Fruit fly (Drosophila melanogaster) whole organism, embryonic: Measurements from ENCODE around the gene CG7352.

Experiments used
- Awh ChIP-seq: fragments of 200-800 bp; sonication (Bioruptor generic); IDR thresholded peaks from 2 replicates; pipeline ENCODE4, ENCODE4 v1.3.6; 2022; ENCODE audit warnings: missing biosample characterization, missing genetic modification characterization
- BEAF-32 ChIP-seq: fragments of 200-800 bp; sonication (Bioruptor generic); optimal IDR thresholded peaks from 3 replicates; lab custom pipeline; 2017; ENCODE audit warnings: missing biosample characterization, missing genetic modification characterization, mild to moderate bottlenecking, moderate library complexity, missing genetic modification reagents
- CG11085 ChIP-seq: fragments of 200-800 bp; sonication (Bioruptor generic); IDR thresholded peaks from 2 replicates; pipeline ENCODE4 v1.3.6; 2022; ENCODE audit warnings: missing biosample characterization, missing genetic modification characterization
- CG12071 ChIP-seq: fragments of 200-800 bp; sonication (Bioruptor generic); optimal IDR thresholded peaks from 3 replicates; lab custom pipeline; 2018; ENCODE audit warnings: missing biosample characterization, mild to moderate bottlenecking, missing genetic modification characterization
- CG12744 ChIP-seq: fragments of 200-800 bp; sonication (Bioruptor generic); optimal IDR thresholded peaks from 2 replicates; lab custom pipeline; 2016; ENCODE audit warnings: missing biosample characterization, missing genetic modification characterization
- CG13287 ChIP-seq: fragments of 200-800 bp; sonication (Bioruptor generic); IDR thresholded peaks from 2 replicates; pipeline ENCODE4 v1.3.6; 2022; ENCODE audit warnings: missing biosample characterization, missing genetic modification characterization; ENCODE audit not compliant: partially characterized antibody
- CG14667 ChIP-seq: fragments of 200-800 bp; sonication (Bioruptor generic); IDR thresholded peaks from 2 replicates; pipeline ENCODE4 v1.3.6; 2022; ENCODE audit warnings: missing biosample characterization, missing genetic modification characterization
- CG15696 ChIP-seq: fragments of 200-800 bp; sonication (Bioruptor generic); optimal IDR thresholded peaks from 2 replicates; lab custom pipeline; 2019; ENCODE audit warnings: missing biosample characterization, mild to moderate bottlenecking, missing genetic modification characterization, moderate library complexity
- CG3838 ChIP-seq: fragments of 200-800 bp; sonication (Bioruptor generic); optimal IDR thresholded peaks from 3 replicates; lab custom pipeline; 2016; ENCODE audit warnings: missing biosample characterization, missing genetic modification characterization
- CG6791 ChIP-seq: fragments of 200-800 bp; sonication (Bioruptor generic); IDR thresholded peaks from 3 replicates; pipeline ENCODE4 v1.3.6; 2022; ENCODE audit warnings: missing biosample characterization, missing genetic modification characterization; ENCODE audit not compliant: partially characterized antibody
- CG6854 ChIP-seq: fragments of 200-800 bp; sonication (Bioruptor generic); optimal IDR thresholded peaks from 3 replicates; lab custom pipeline; 2017; ENCODE audit warnings: missing biosample characterization, mild to moderate bottlenecking, missing genetic modification characterization
- CG7271 ChIP-seq: fragments of 200-800 bp; sonication (Bioruptor generic); optimal IDR thresholded peaks from 2 replicates; lab custom pipeline; 2018; ENCODE audit warnings: missing biosample characterization, mild to moderate bottlenecking, missing genetic modification characterization, moderate library complexity
- CG7357 ChIP-seq: fragments of 200-800 bp; sonication (Bioruptor generic); IDR thresholded peaks from 3 replicates; pipeline ENCODE4 v1.3.6; 2022; ENCODE audit warnings: missing biosample characterization, missing genetic modification characterization
- CTCF ChIP-seq: fragments of 200-800 bp; sonication (Bioruptor generic); optimal IDR thresholded peaks from 2 replicates; lab custom pipeline; 2017; ENCODE audit warnings: missing biosample characterization, mild to moderate bottlenecking, missing genetic modification characterization, moderate library complexity
- Chrac-16 ChIP-seq: fragments of 200-800 bp; sonication (Bioruptor generic); optimal IDR thresholded peaks from 3 replicates; lab custom pipeline; 2016; ENCODE audit warnings: missing biosample characterization, missing genetic modification characterization
- Dbx ChIP-seq: fragments of 200-800 bp; sonication (Bioruptor generic); IDR thresholded peaks from 3 replicates; pipeline ENCODE4 v1.3.6; 2022; ENCODE audit warnings: missing biosample characterization, missing genetic modification characterization
- Dek ChIP-seq: fragments of 200-800 bp; sonication (Bioruptor generic); optimal IDR thresholded peaks from 3 replicates; lab custom pipeline; 2019; ENCODE audit warnings: missing biosample characterization, mild to moderate bottlenecking, missing genetic modification characterization, moderate library complexity
- Fer2 ChIP-seq: fragments of 200-800 bp; sonication (Bioruptor generic); optimal IDR thresholded peaks from 2 replicates; lab custom pipeline; 2018; ENCODE audit warnings: missing biosample characterization, mild to moderate bottlenecking, missing genetic modification characterization, moderate library complexity
- Hmr ChIP-seq: fragments of 200-800 bp; sonication (Bioruptor generic); optimal IDR thresholded peaks from 3 replicates; lab custom pipeline; 2017; ENCODE audit warnings: mild to moderate bottlenecking, missing biosample characterization, missing genetic modification reagents, missing genetic modification characterization
- Hr51 ChIP-seq, 2 experiments: fragments of 200-800 bp; sonication (Bioruptor generic); optimal IDR thresholded peaks; 2 replicates in 1 of 2; 3 replicates in 1 of 2; lab custom pipeline; 2016 to 2018; ENCODE audit warnings: missing biosample characterization in 2 of 2, missing genetic modification characterization in 2 of 2, mild to moderate bottlenecking in 1 of 2, moderate library complexity in 1 of 2
- Hr78 ChIP-seq, 2 experiments: fragments of 200-800 bp in 1 of 2; fragments of >200 bp in 1 of 2; sonication (Bioruptor generic) in 1 of 2; optimal IDR thresholded peaks; 2 replicates each; lab custom pipeline; 2017 to 2019; ENCODE audit warnings: missing biosample characterization in 2 of 2, missing genetic modification characterization in 2 of 2, mild to moderate bottlenecking in 1 of 2, moderate library complexity in 1 of 2
- Mad ChIP-seq: fragments of 200-800 bp; sonication (Bioruptor generic); optimal IDR thresholded peaks from 2 replicates; lab custom pipeline; 2016; ENCODE audit warnings: missing biosample characterization, missing genetic modification characterization
- Meics ChIP-seq: fragments of 200-800 bp; sonication (Bioruptor generic); optimal IDR thresholded peaks from 2 replicates; lab custom pipeline; 2017; ENCODE audit warnings: missing biosample characterization, mild to moderate bottlenecking, missing genetic modification characterization
- Nf-YA ChIP-seq: fragments of 200-800 bp; sonication (Bioruptor generic); IDR thresholded peaks from 2 replicates; pipeline ENCODE4 v1.3.6; 2022; ENCODE audit warnings: missing biosample characterization, missing genetic modification characterization
- Nf-YB ChIP-seq: fragments of 200-800 bp; sonication (Bioruptor generic); optimal IDR thresholded peaks from 3 replicates; lab custom pipeline; 2019; ENCODE audit warnings: missing biosample characterization, mild to moderate bottlenecking, missing genetic modification characterization, moderate library complexity
- Poxn ChIP-seq: fragments of 200-800 bp; sonication (Bioruptor generic); IDR thresholded peaks from 2 replicates; pipeline ENCODE4 v1.3.6; 2022; ENCODE audit warnings: missing biosample characterization, missing genetic modification characterization
- Sin3A ChIP-seq: fragments of >200 bp; optimal IDR thresholded peaks from 2 replicates; lab custom pipeline; 2018
- Sox100B ChIP-seq: fragments of 200-800 bp; sonication (Bioruptor generic); optimal IDR thresholded peaks from 3 replicates; lab custom pipeline; 2018; ENCODE audit warnings: missing biosample characterization, mild to moderate bottlenecking, missing genetic modification characterization
- Spps ChIP-seq: fragments of 200-800 bp; sonication (Bioruptor generic); optimal IDR thresholded peaks from 2 replicates; lab custom pipeline; 2018; ENCODE audit warnings: missing biosample characterization, mild to moderate bottlenecking, missing genetic modification characterization
- Xbp1 ChIP-seq: fragments of 200-800 bp; sonication (Bioruptor generic); optimal IDR thresholded peaks from 3 replicates; lab custom pipeline; 2016; ENCODE audit warnings: missing biosample characterization, mild to moderate bottlenecking, missing genetic modification characterization
- bsh ChIP-seq, 2 experiments: fragments of 200-800 bp; sonication (Bioruptor generic); optimal IDR thresholded peaks; 2 replicates each; lab custom pipeline; 2017 to 2018; ENCODE audit warnings: mild to moderate bottlenecking in 2 of 2, missing biosample characterization in 2 of 2, missing genetic modification characterization in 2 of 2, moderate library complexity in 1 of 2
- cato ChIP-seq: fragments of 200-800 bp; sonication (Bioruptor generic); optimal IDR thresholded peaks from 2 replicates; lab custom pipeline; 2016; ENCODE audit warnings: missing biosample characterization, missing genetic modification characterization, borderline replicate concordance
- ci ChIP-seq: fragments of 200-800 bp; sonication (Bioruptor generic); IDR thresholded peaks from 3 replicates; pipeline ENCODE4 v1.3.6; 2022; ENCODE audit warnings: missing biosample characterization, missing genetic modification characterization
- dmrt11E ChIP-seq: fragments of 200-800 bp; sonication (Bioruptor generic); optimal IDR thresholded peaks from 3 replicates; lab custom pipeline; 2018; ENCODE audit warnings: missing biosample characterization, mild to moderate bottlenecking, missing genetic modification characterization, moderate library complexity
- esg ChIP-seq: fragments of 200-800 bp; sonication (Bioruptor generic); conservative IDR thresholded peaks from 2 replicates; pipeline ENCODE4 v1.3.6; 2022; ENCODE audit warnings: missing biosample characterization, missing genetic modification characterization
- fd96Cb ChIP-seq: fragments of 200-800 bp; sonication (Bioruptor generic); optimal IDR thresholded peaks from 2 replicates; lab custom pipeline; 2018; ENCODE audit warnings: missing biosample characterization, mild to moderate bottlenecking, missing genetic modification characterization, moderate library complexity
- grau ChIP-seq: fragments of 200-800 bp; optimal IDR thresholded peaks from 3 replicates; lab custom pipeline; 2019; ENCODE audit warnings: missing biosample characterization, mild to moderate bottlenecking, missing genetic modification characterization, moderate library complexity
- gt ChIP-seq: fragments of 200-800 bp; sonication (Bioruptor generic); IDR thresholded peaks from 2 replicates; pipeline ENCODE4 v1.3.6; 2022; ENCODE audit warnings: missing biosample characterization, missing genetic modification characterization
- jing ChIP-seq: fragments of 200-800 bp; sonication (Bioruptor generic); optimal IDR thresholded peaks from 2 replicates; lab custom pipeline; 2018; ENCODE audit warnings: missing biosample characterization, mild to moderate bottlenecking, missing genetic modification characterization
- lola ChIP-seq, 3 experiments: fragments of >200 bp in 2 of 3; fragments of 200-800 bp in 1 of 3; sonication (Bioruptor generic) in 1 of 3; optimal IDR thresholded peaks; 2 replicates each; lab custom pipeline; 2017 to 2019; ENCODE audit warnings: missing biosample characterization in 3 of 3, missing genetic modification characterization in 3 of 3, mild to moderate bottlenecking in 1 of 3, moderate library complexity in 1 of 3
- mam ChIP-seq: fragments of 200-800 bp; sonication (Bioruptor generic); optimal IDR thresholded peaks from 3 replicates; lab custom pipeline; 2016; ENCODE audit warnings: missing biosample characterization, missing genetic modification characterization
- nerfin-1 ChIP-seq: fragments of 200-800 bp; sonication (Bioruptor generic); optimal IDR thresholded peaks from 3 replicates; lab custom pipeline; 2019; ENCODE audit warnings: missing biosample characterization, mild to moderate bottlenecking, missing genetic modification characterization, moderate library complexity
- nerfin-2 ChIP-seq: fragments of 200-800 bp; sonication (Bioruptor generic); IDR thresholded peaks from 2 replicates; pipeline ENCODE4 v1.3.6; 2022; ENCODE audit warnings: missing biosample characterization, missing genetic modification characterization; ENCODE audit not compliant: partially characterized antibody
- psq ChIP-seq: fragments of 200-800 bp; sonication (Bioruptor generic); optimal IDR thresholded peaks from 2 replicates; lab custom pipeline; 2017; ENCODE audit warnings: missing biosample characterization, missing genetic modification characterization
- pum ChIP-seq: fragments of 200-800 bp; sonication (Bioruptor generic); optimal IDR thresholded peaks from 2 replicates; lab custom pipeline; 2016; ENCODE audit warnings: missing biosample characterization, missing genetic modification characterization
- tio ChIP-seq: fragments of 200-800 bp; sonication (Bioruptor generic); optimal IDR thresholded peaks from 2 replicates; lab custom pipeline; 2017; ENCODE audit warnings: missing biosample characterization, missing genetic modification characterization, inconsistent platforms
- ttk ChIP-seq: fragments of 200-800 bp; sonication (Bioruptor generic); IDR thresholded peaks from 2 replicates; pipeline ENCODE4 v2.1.2; 2022; ENCODE audit warnings: missing biosample characterization, missing genetic modification characterization
- zen2 ChIP-seq: fragments of 200-800 bp; sonication (Bioruptor generic); IDR thresholded peaks from 3 replicates; pipeline ENCODE4 v1.3.6; 2022; ENCODE audit warnings: missing biosample characterization, missing genetic modification characterization; ENCODE audit not compliant: partially characterized antibody
- zf30C ChIP-seq: fragments of 200-800 bp; sonication (Bioruptor generic); optimal IDR thresholded peaks from 3 replicates; lab custom pipeline; 2018; ENCODE audit warnings: missing biosample characterization, mild to moderate bottlenecking, missing genetic modification characterization

CG7352 gene

DNA sequence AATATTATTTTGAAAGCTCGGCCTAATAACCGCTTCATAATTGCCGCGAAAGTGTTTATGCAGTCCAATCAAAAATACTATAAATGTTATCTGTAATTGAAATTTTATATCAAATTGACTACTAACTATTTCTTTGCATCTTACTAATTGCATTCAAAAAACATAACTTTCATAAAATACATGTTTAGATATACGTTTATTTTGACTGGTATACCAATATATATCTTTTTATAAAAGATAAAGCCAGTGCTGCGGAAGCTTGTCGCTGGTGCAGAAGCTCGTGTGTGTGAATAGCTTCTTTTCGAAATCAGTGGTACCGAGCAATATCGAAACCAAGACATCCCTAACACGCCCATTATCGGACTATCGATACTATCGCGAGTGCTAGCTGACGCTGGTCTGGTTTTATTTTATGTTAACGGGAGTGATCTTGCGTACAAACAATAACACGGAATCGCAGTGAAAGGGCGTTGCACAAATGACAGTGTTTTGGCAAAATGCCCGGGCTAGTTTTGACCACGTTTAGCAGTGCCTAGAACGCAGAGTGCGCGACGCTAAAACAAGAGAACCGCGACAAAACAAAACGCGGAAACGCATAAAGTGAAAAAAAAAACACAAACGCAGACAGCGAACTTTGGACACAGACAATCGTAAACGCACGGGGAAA, 2.2 kb downstream of the CG7352 start, which contains the start of gene Atg13 (continued):
- TF ChIP-seq Nf-YB (GFP tag; lab: Kevin White, UChicago) (no peak), Dbx (GFP tag; lab: Robert Waterston, UW) (no peak), Dek (tag; lab: Kevin White, UChicago) (no peak), dmrt11E (tag; lab: Kevin White, UChicago) (peak; percentile 23), CG6854 (no peak), Nf-YA (GFP tag; lab: Robert Waterston, UW) (no peak), CG7357 (peak; percentile 93), CG12744 (GFP tag; lab: Kevin White, UChicago) (no peak), mam (peak; percentile 5), Fer2 (no peak), grau (tag; lab: Kevin White, UChicago) (peak; percentile 46), ci (GFP tag; lab: Robert Waterston, UW) (peak; percentile 39; the same call in 1 of the 3 replicates), Hmr (GFP tag; lab: Kevin White, UChicago) (no peak), Meics (GFP tag; lab: Kevin White, UChicago) (no peak), ttk (GFP tag; lab: Robert Waterston, UW) (no peak), CG11085 (no peak), Sin3A (peak; percentile 92), CTCF (no peak), nerfin-2 (peak; percentile 58), CG6791 (GFP tag; lab: Robert Waterston, UW) (peak; percentile 91), Hr51 (GFP tag; optimal IDR thresholded peaks at IDR 0.05; lab: Kevin White, UChicago) (no peak), Awh (GFP tag; lab: Robert Waterston, UW) (no peak), CG12071 (GFP tag; lab: Kevin White, UChicago) (no peak), gt (GFP tag; lab: Robert Waterston, UW) (no peak), CG15696 (tag; lab: Kevin White, UChicago) (peak; percentile 29), Spps (tag; lab: Kevin White, UChicago) (no peak), zen2 (GFP tag; lab: Robert Waterston, UW) (no peak), Hr78 (GFP tag; optimal IDR thresholded peaks at IDR 0.05; lab: Kevin White, UChicago) (no peak), BEAF-32 (GFP tag; lab: Kevin White, UChicago) (peak; percentile 92), Sox100B (GFP tag; lab: Kevin White, UChicago) (no peak), CG7271 (no peak), Xbp1 (GFP tag; lab: Kevin White, UChicago) (peak; percentile 72), Mad (GFP tag; lab: Kevin White, UChicago) (peak; percentile 30), Chrac-16 (no peak), psq (no peak), Poxn (GFP tag; lab: Robert Waterston, UW) (no peak), zf30C (GFP tag; lab: Kevin White, UChicago) (no peak), CG3838 (no peak), bsh (GFP tag; optimal IDR thresholded peaks at IDR 0.05; lab: Kevin White, UChicago) (peak in 1 of 2 experiments; percentile 88), jing (GFP tag; lab: Kevin White, UChicago) (no peak), lola (GFP tag; optimal IDR thresholded peaks at IDR 0.05; lab: Kevin White, UChicago) (peak in 1 of 3 experiments; percentile 34), cato (GFP tag; lab: Kevin White, UChicago) (no peak), fd96Cb (no peak), pum (no peak), tio (GFP tag; lab: Kevin White, UChicago) (no peak), CG14667 (GFP tag; lab: Robert Waterston, UW) (no peak), CG13287 (GFP tag; lab: Robert Waterston, UW) (peak; percentile 72), esg (no peak), nerfin-1 (tag; lab: Kevin White, UChicago) (no peak)
